Fruit fly (Drosophila melanogaster) whole organism, embryonic: ENCODE measurements around the gene CG9776.

Experiments used
- ATbp ChIP-seq: fragments of 200-800 bp; sonication (Bioruptor generic); optimal IDR thresholded peaks from 2 replicates; lab custom pipeline; 2017; ENCODE audit warnings: missing biosample characterization, mild to moderate bottlenecking, missing genetic modification characterization, missing genetic modification reagents
- Adf1 ChIP-seq: fragments of 200-800 bp; sonication (Bioruptor generic); IDR thresholded peaks from 2 replicates; pipeline ENCODE4 v1.3.6; 2022; ENCODE audit warnings: missing biosample characterization, missing genetic modification characterization
- C15 ChIP-seq: fragments of 200-800 bp; sonication (Bioruptor generic); IDR thresholded peaks from 3 replicates; pipeline ENCODE4 v1.3.6; 2022; ENCODE audit warnings: missing biosample characterization, missing genetic modification characterization
- CG11723 ChIP-seq: fragments of 200-800 bp; sonication (Bioruptor generic); optimal IDR thresholded peaks from 2 replicates; lab custom pipeline; 2017; ENCODE audit warnings: missing biosample characterization, mild to moderate bottlenecking, missing genetic modification characterization
- CG12071 ChIP-seq: fragments of 200-800 bp; sonication (Bioruptor generic); optimal IDR thresholded peaks from 3 replicates; lab custom pipeline; 2018; ENCODE audit warnings: missing biosample characterization, mild to moderate bottlenecking, missing genetic modification characterization
- CG12219 ChIP-seq: fragments of 200-800 bp; sonication (Bioruptor generic); optimal IDR thresholded peaks from 3 replicates; lab custom pipeline; 2018; ENCODE audit warnings: missing biosample characterization, mild to moderate bottlenecking, missing genetic modification characterization
- CG1233 ChIP-seq: fragments of 200-800 bp; sonication (Bioruptor generic); optimal IDR thresholded peaks from 4 replicates; lab custom pipeline; 2018; ENCODE audit warnings: missing biosample characterization, mild to moderate bottlenecking, missing genetic modification characterization
- CG12659 ChIP-seq: fragments of 200-800 bp; sonication (Bioruptor generic); optimal IDR thresholded peaks from 3 replicates; lab custom pipeline; 2017; ENCODE audit warnings: mild to moderate bottlenecking, missing biosample characterization, missing genetic modification reagents, missing genetic modification characterization
- CG12769 ChIP-seq: fragments of 200-800 bp; sonication (Bioruptor generic); optimal IDR thresholded peaks from 2 replicates; lab custom pipeline; 2019; ENCODE audit warnings: missing biosample characterization, mild to moderate bottlenecking, missing genetic modification characterization, moderate library complexity
- CG13296 ChIP-seq: fragments of 200-800 bp; sonication (Bioruptor generic); optimal IDR thresholded peaks from 3 replicates; lab custom pipeline; 2018; ENCODE audit warnings: missing biosample characterization, mild to moderate bottlenecking, missing genetic modification characterization
- CG13424 ChIP-seq: fragments of 200-800 bp; sonication (Bioruptor generic); optimal IDR thresholded peaks from 2 replicates; lab custom pipeline; 2019; ENCODE audit warnings: missing biosample characterization, mild to moderate bottlenecking, missing genetic modification characterization, moderate library complexity
- CG17385 ChIP-seq: fragments of 200-800 bp; sonication (Bioruptor generic); optimal IDR thresholded peaks from 3 replicates; lab custom pipeline; 2018; ENCODE audit warnings: missing biosample characterization, mild to moderate bottlenecking, missing genetic modification characterization
- CG2116 ChIP-seq: fragments of 200-800 bp; sonication (Bioruptor generic); optimal IDR thresholded peaks from 3 replicates; lab custom pipeline; 2018; ENCODE audit warnings: missing biosample characterization, mild to moderate bottlenecking, missing genetic modification characterization
- CG2678 ChIP-seq: fragments of 200-800 bp; sonication (Bioruptor generic); optimal IDR thresholded peaks from 3 replicates; lab custom pipeline; 2019; ENCODE audit warnings: missing biosample characterization, mild to moderate bottlenecking, missing genetic modification characterization, moderate library complexity
- CG32532 ChIP-seq: fragments of 200-800 bp; sonication (Bioruptor generic); IDR thresholded peaks from 2 replicates; pipeline ENCODE4 v1.3.6; 2022; ENCODE audit warnings: missing biosample characterization, missing genetic modification characterization
- CG3281 ChIP-seq: fragments of 200-800 bp; sonication (Bioruptor generic); optimal IDR thresholded peaks from 3 replicates; lab custom pipeline; 2017; ENCODE audit warnings: missing biosample characterization, mild to moderate bottlenecking, missing genetic modification characterization
- CG3995 ChIP-seq: fragments of 200-800 bp; sonication (Bioruptor generic); optimal IDR thresholded peaks from 3 replicates; lab custom pipeline; 2016; ENCODE audit warnings: missing biosample characterization, missing genetic modification characterization
- CG4424 ChIP-seq: fragments of 200-800 bp; sonication (Bioruptor generic); optimal IDR thresholded peaks from 3 replicates; lab custom pipeline; 2016; ENCODE audit warnings: missing biosample characterization, missing genetic modification characterization
- CG5180 ChIP-seq: fragments of 200-800 bp; sonication (Bioruptor generic); optimal IDR thresholded peaks from 3 replicates; lab custom pipeline; 2017; ENCODE audit warnings: missing biosample characterization, missing genetic modification characterization, mild to moderate bottlenecking, moderate library complexity, missing genetic modification reagents
- CG6689 ChIP-seq: fragments of 200-800 bp; sonication (Bioruptor generic); IDR thresholded peaks from 2 replicates; pipeline ENCODE4 v1.3.6; 2022; ENCODE audit warnings: missing biosample characterization, missing genetic modification characterization
- CG6854 ChIP-seq: fragments of 200-800 bp; sonication (Bioruptor generic); optimal IDR thresholded peaks from 3 replicates; lab custom pipeline; 2017; ENCODE audit warnings: missing biosample characterization, mild to moderate bottlenecking, missing genetic modification characterization
- CG7372 ChIP-seq: fragments of 200-800 bp; sonication (Bioruptor generic); IDR thresholded peaks from 2 replicates; pipeline ENCODE4 v1.3.6; 2022; ENCODE audit warnings: missing biosample characterization, missing genetic modification characterization
- E2f2 ChIP-seq: fragments of 200-800 bp; sonication (Bioruptor generic); IDR thresholded peaks from 2 replicates; pipeline ENCODE4 v1.3.6; 2022; ENCODE audit warnings: missing biosample characterization, missing genetic modification characterization
- HHEX ChIP-seq: fragments of 200-800 bp; sonication (Bioruptor generic); optimal IDR thresholded peaks from 3 replicates; lab custom pipeline; 2017; ENCODE audit warnings: missing biosample characterization, mild to moderate bottlenecking, missing genetic modification characterization, missing genetic modification reagents
- HLH4C ChIP-seq: fragments of 200-800 bp; sonication (Bioruptor generic); IDR thresholded peaks from 3 replicates; pipeline ENCODE4 v1.3.6; 2022; ENCODE audit warnings: missing biosample characterization, missing genetic modification characterization; ENCODE audit not compliant: partially characterized antibody
- Mad ChIP-seq: fragments of 200-800 bp; sonication (Bioruptor generic); optimal IDR thresholded peaks from 2 replicates; lab custom pipeline; 2016; ENCODE audit warnings: missing biosample characterization, missing genetic modification characterization
- NC2β ChIP-seq: fragments of 200-800 bp; sonication (Bioruptor generic); optimal IDR thresholded peaks from 2 replicates; lab custom pipeline; 2016; ENCODE audit warnings: missing biosample characterization, missing genetic modification characterization
- Sry-δ ChIP-seq: fragments of 200-800 bp; sonication (Bioruptor generic); optimal IDR thresholded peaks from 2 replicates; lab custom pipeline; 2016; ENCODE audit warnings: missing biosample characterization, missing genetic modification characterization
- Stat92E ChIP-seq, 3 experiments: fragments of >200 bp in 2 of 3; fragments of 200-800 bp in 1 of 3; sonication (Bioruptor generic) in 1 of 3; optimal IDR thresholded peaks; 2 replicates each; lab custom pipeline; 2017 to 2019; ENCODE audit warnings: missing biosample characterization in 3 of 3, missing genetic modification characterization in 3 of 3, mild to moderate bottlenecking in 1 of 3, moderate library complexity in 1 of 3
- YL-1 ChIP-seq: fragments of 200-800 bp; sonication (Bioruptor generic); optimal IDR thresholded peaks from 3 replicates; lab custom pipeline; 2017; ENCODE audit warnings: missing biosample characterization, mild to moderate bottlenecking, missing genetic modification characterization
- ab ChIP-seq: fragments of 200-800 bp; sonication (Bioruptor generic); optimal IDR thresholded peaks from 2 replicates; lab custom pipeline; 2016; ENCODE audit warnings: missing biosample characterization, missing genetic modification characterization
- ap ChIP-seq: fragments of 200-800 bp; sonication (Bioruptor generic); IDR thresholded peaks from 2 replicates; pipeline ENCODE4 v1.3.6; 2022; ENCODE audit warnings: missing biosample characterization, missing genetic modification characterization
- dan ChIP-seq: fragments of 200-800 bp; sonication (Bioruptor generic); IDR thresholded peaks from 2 replicates; pipeline ENCODE4 v1.3.6; 2022; ENCODE audit warnings: missing biosample characterization, missing genetic modification characterization
- exex ChIP-seq: fragments of 200-800 bp; sonication (Bioruptor generic); optimal IDR thresholded peaks from 4 replicates; lab custom pipeline; 2018; ENCODE audit warnings: missing biosample characterization, mild to moderate bottlenecking, missing genetic modification characterization, moderate library complexity
- ham ChIP-seq: fragments of 200-800 bp; sonication (Bioruptor generic); IDR thresholded peaks from 2 replicates; pipeline ENCODE4 v1.3.6; 2022; ENCODE audit warnings: missing biosample characterization, missing genetic modification characterization
- lmd ChIP-seq: fragments of 200-800 bp; sonication (Bioruptor generic); IDR thresholded peaks from 2 replicates; pipeline ENCODE4 v1.3.6; 2022; ENCODE audit warnings: missing biosample characterization, missing genetic modification characterization
- luna ChIP-seq: fragments of 200-800 bp; sonication (Bioruptor generic); optimal IDR thresholded peaks from 2 replicates; lab custom pipeline; 2016; ENCODE audit warnings: missing biosample characterization, missing genetic modification characterization
- maf-S ChIP-seq: fragments of 200-800 bp; sonication (Bioruptor generic); optimal IDR thresholded peaks from 2 replicates; lab custom pipeline; 2016; ENCODE audit warnings: missing biosample characterization, missing genetic modification characterization
- mirr ChIP-seq: fragments of 200-800 bp; sonication (Bioruptor generic); optimal IDR thresholded peaks from 3 replicates; lab custom pipeline; 2018; ENCODE audit warnings: missing biosample characterization, mild to moderate bottlenecking, missing genetic modification characterization
- onecut ChIP-seq: fragments of 200-800 bp; sonication (Bioruptor generic); IDR thresholded peaks from 2 replicates; pipeline ENCODE4 v1.3.6; 2022; ENCODE audit warnings: missing biosample characterization, missing genetic modification characterization
- org-1 ChIP-seq: fragments of 200-800 bp; sonication (Bioruptor generic); optimal IDR thresholded peaks from 2 replicates; lab custom pipeline; 2017; ENCODE audit warnings: missing biosample characterization, missing genetic modification characterization
- pho ChIP-seq: fragments of 200-800 bp; sonication (Bioruptor generic); optimal IDR thresholded peaks from 2 replicates; lab custom pipeline; 2016; ENCODE audit warnings: missing biosample characterization, missing genetic modification characterization
- tll ChIP-seq, 2 experiments: fragments of 200-800 bp in 1 of 2; fragments of >200 bp in 1 of 2; sonication (Bioruptor generic) in 1 of 2; optimal IDR thresholded peaks; 2 replicates each; lab custom pipeline; 2017 to 2019; ENCODE audit warnings: missing biosample characterization in 2 of 2, missing genetic modification characterization in 2 of 2, mild to moderate bottlenecking in 1 of 2, moderate library complexity in 1 of 2
- tna ChIP-seq: fragments of 200-800 bp; sonication (Bioruptor generic); IDR thresholded peaks from 2 replicates; pipeline ENCODE4 v1.3.6; 2022; ENCODE audit warnings: missing biosample characterization, missing genetic modification characterization; ENCODE audit not compliant: partially characterized antibody
- wek ChIP-seq: fragments of 200-800 bp; sonication (Bioruptor generic); optimal IDR thresholded peaks from 3 replicates; lab custom pipeline; 2018; ENCODE audit warnings: missing biosample characterization, mild to moderate bottlenecking, missing genetic modification characterization, moderate library complexity
- zen2 ChIP-seq: fragments of 200-800 bp; sonication (Bioruptor generic); IDR thresholded peaks from 3 replicates; pipeline ENCODE4 v1.3.6; 2022; ENCODE audit warnings: missing biosample characterization, missing genetic modification characterization; ENCODE audit not compliant: partially characterized antibody
- zf30C ChIP-seq: fragments of 200-800 bp; sonication (Bioruptor generic); optimal IDR thresholded peaks from 3 replicates; lab custom pipeline; 2018; ENCODE audit warnings: missing biosample characterization, mild to moderate bottlenecking, missing genetic modification characterization

The CG9776 gene

DNA sequence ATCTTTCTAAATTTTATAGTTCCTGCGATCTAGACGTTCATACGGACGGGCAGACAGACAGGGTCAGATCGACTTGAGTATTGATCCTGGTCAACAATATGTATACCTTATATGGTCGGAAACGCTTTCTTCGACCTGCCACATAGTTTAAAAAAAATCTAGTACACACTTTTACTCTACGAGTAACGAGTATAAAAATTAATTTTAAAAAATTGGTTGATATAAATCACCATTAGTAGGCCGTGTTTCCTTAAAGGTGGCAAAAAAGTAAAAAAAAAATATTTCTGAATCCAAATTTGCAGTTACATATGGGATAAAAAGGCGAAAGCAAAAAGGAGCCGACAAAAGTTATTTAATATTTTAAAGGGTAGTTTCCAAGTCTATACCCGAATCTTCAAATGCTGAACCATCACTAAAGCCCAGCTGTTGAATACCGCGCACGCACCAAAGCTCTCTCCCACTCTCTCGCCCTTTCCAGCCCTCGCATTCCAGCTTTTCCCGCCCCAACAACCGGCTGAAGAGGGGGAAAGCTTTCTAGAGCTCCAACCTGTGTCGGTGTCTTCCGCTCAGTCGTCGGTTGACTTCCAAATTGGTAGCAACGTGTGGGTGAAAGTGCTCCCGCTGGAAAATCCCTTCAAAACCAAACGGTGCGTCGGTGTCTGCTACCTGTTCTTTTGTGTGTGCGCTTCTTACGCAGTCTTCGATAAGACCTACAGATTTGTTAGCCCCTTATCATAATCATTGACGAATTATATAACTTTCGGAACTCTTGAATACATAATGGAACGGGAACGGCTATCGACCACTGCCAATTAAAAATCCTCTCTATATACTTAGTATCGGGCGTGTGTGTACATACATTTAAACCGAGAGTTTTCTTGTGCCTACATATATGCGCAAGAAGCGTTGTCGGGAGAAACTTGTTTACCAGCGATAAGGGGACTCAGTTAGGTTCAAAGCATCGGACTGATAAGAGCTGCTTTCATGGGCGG lies 44.8 kb upstream of the CG9776 start, which contains the start of gene Sfxn1-3 (continued):
- TF ChIP-seq dan (GFP tag; lab: Robert Waterston, UW) (no peak), CG2116 (GFP tag; lab: Kevin White, UChicago) (peak; percentile 8), exex (tag; lab: Kevin White, UChicago) (peak; percentile 93), ATbp (GFP tag; lab: Kevin White, UChicago) (no peak), zen2 (GFP tag; lab: Robert Waterston, UW) (peak; percentile 48; the same call in 2 of the 3 replicates), Stat92E (GFP tag; optimal IDR thresholded peaks at IDR 0.05; lab: Kevin White, UChicago) (peak in 1 of 3 experiments; percentile 61), E2f2 (GFP tag; lab: Robert Waterston, UW) (peak; percentile 25; the same call in 1 of the 2 replicates), CG12769 (peak; percentile 97), CG13424 (tag; lab: Kevin White, UChicago) (no peak), lmd (GFP tag; lab: Robert Waterston, UW) (peak; percentile 51; the same call in 1 of the 2 replicates), tna (GFP tag; lab: Robert Waterston, UW) (peak; percentile 34; the same call in 1 of the 2 replicates), CG12659 (GFP tag; lab: Kevin White, UChicago) (peak; percentile 67), maf-S (GFP tag; lab: Kevin White, UChicago) (peak; percentile 39), ham (GFP tag; lab: Robert Waterston, UW) (no peak), org-1 (GFP tag; lab: Kevin White, UChicago) (no peak), CG17385 (GFP tag; lab: Kevin White, UChicago) (peak; percentile 60), HLH4C (GFP tag; lab: Robert Waterston, UW) (0 out of 3 replicates have a peak, but pooled peaks have one; percentile 41), Mad (GFP tag; lab: Kevin White, UChicago) (peak; percentile 13), onecut (peak; percentile 47), NC2β (no peak), CG1233 (GFP tag; lab: Kevin White, UChicago) (peak; percentile 23), YL-1 (GFP tag; lab: Kevin White, UChicago) (peak; percentile 16), CG12071 (GFP tag; lab: Kevin White, UChicago) (peak; percentile 57), wek (GFP tag; lab: Kevin White, UChicago) (peak; percentile 97), CG12219 (no peak), CG7372 (GFP tag; lab: Robert Waterston, UW) (no peak), CG3281 (peak; percentile 35), ab (GFP tag; lab: Kevin White, UChicago) (peak; percentile 26), CG2678 (peak; percentile 55), CG5180 (GFP tag; lab: Kevin White, UChicago) (peak; percentile 72), zf30C (GFP tag; lab: Kevin White, UChicago) (no peak), mirr (peak; percentile 85), ap (GFP tag; lab: Robert Waterston, UW) (peak; percentile 54; the same call in 1 of the 2 replicates), CG32532 (GFP tag; lab: Robert Waterston, UW) (peak; percentile 65), C15 (no peak), luna (GFP tag; lab: Kevin White, UChicago) (no peak), HHEX (GFP tag; lab: Kevin White, UChicago) (peak; percentile 27), CG11723 (GFP tag; lab: Kevin White, UChicago) (peak; percentile 12), CG13296 (GFP tag; lab: Kevin White, UChicago) (peak; percentile 60), Sry-δ (GFP tag; lab: Kevin White, UChicago) (peak; percentile 78), tll (GFP tag; optimal IDR thresholded peaks at IDR 0.05; lab: Kevin White, UChicago) (no peak), CG6689 (peak; percentile 38; the same call in 1 of the 2 replicates), CG4424 (GFP tag; lab: Kevin White, UChicago) (no peak), CG6854 (GFP tag; lab: Kevin White, UChicago) (peak; percentile 61), pho (GFP tag; lab: Kevin White, UChicago) (peak; percentile 57), Adf1 (GFP tag; lab: Robert Waterston, UW) (peak; percentile 61; the same call in 1 of the 2 replicates), CG3995 (GFP tag; lab: Kevin White, UChicago) (no peak)
